Fruit fly (Drosophila melanogaster): ENCODE results near the gene CG8135.

DNA sequence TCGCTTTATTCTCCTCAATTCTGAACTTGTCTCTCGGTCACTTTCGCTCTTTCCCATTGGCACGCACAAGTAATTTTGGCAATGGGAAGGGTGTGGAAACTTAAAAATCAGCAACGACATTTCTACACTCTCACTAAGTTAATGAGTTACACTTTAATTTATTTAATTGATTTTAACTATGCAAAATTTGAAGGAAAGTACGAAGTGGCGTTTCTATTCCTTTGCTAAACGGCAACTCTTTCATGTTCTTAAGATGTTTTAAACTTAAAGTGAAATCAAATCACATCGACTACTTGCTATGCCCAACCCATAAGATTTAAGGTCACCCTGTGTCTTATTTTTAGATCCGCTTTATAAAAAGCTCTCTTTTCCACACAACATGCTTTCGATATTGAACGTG is 33.8 kb upstream of the CG8135 start:
- no peak for TF ChIP-seq CG12768 (GFP tag; optimal IDR thresholded peaks at IDR 0.05)
- no peak for TF ChIP-seq Hr96 (GFP tag; optimal IDR thresholded peaks at IDR 0.05)
- TF ChIP-seq bab1 (GFP tag; optimal IDR thresholded peaks at IDR 0.05), result no peak
- no peak for TF ChIP-seq toe (GFP tag; optimal IDR thresholded peaks at IDR 0.05)

All from whole organism, adult.